Fruit fly (Drosophila melanogaster) whole organism, wandering third instar larva: ENCODE measurements around the gene noi.

Experiments used
- Abd-B ChIP-seq: fragments of >200 bp; optimal IDR thresholded peaks from 2 replicates; lab custom pipeline; 2017; ENCODE audit warnings: missing biosample characterization, missing genetic modification characterization
- CG32264 ChIP-seq: fragments of 200-800 bp; sonication (Bioruptor generic); optimal IDR thresholded peaks from 2 replicates; lab custom pipeline; 2016; ENCODE audit warnings: missing biosample characterization, missing genetic modification characterization
- CG9705 ChIP-seq: fragments of 200-800 bp; sonication (Bioruptor generic); optimal IDR thresholded peaks from 2 replicates; lab custom pipeline; 2018; ENCODE audit warnings: missing biosample characterization, mild to moderate bottlenecking, missing genetic modification characterization
- HLH106 ChIP-seq: fragments of 200-800 bp; optimal IDR thresholded peaks from 3 replicates; lab custom pipeline; 2019; ENCODE audit warnings: missing biosample characterization, mild to moderate bottlenecking, missing genetic modification characterization, moderate library complexity
- Mio ChIP-seq: sonication (Bioruptor generic); optimal IDR thresholded peaks from 2 replicates; lab custom pipeline; 2016; ENCODE audit warnings: missing biosample characterization, missing genetic modification characterization
- OdsH ChIP-seq: fragments of 200-800 bp; sonication (Bioruptor generic); optimal IDR thresholded peaks from 2 replicates; lab custom pipeline; 2016; ENCODE audit warnings: missing biosample characterization, mild to moderate bottlenecking, missing genetic modification characterization
- Vsx2 ChIP-seq: fragments of 200-300, 225-300 bp; sonication (Bioruptor generic); optimal IDR thresholded peaks from 2 replicates; lab custom pipeline; 2018; ENCODE audit warnings: missing biosample characterization, missing genetic modification characterization; ENCODE audit not compliant: partially characterized antibody
- brk ChIP-seq: fragments of 200-800 bp; sonication (Bioruptor generic); optimal IDR thresholded peaks from 2 replicates; lab custom pipeline; 2016; ENCODE audit warnings: missing biosample characterization, mild to moderate bottlenecking, missing genetic modification characterization
- h ChIP-seq: fragments of 200-800 bp; sonication (Bioruptor generic); optimal IDR thresholded peaks from 3 replicates; lab custom pipeline; 2016; ENCODE audit warnings: missing biosample characterization, mild to moderate bottlenecking, missing genetic modification characterization
- lola ChIP-seq: fragments of >200 bp; optimal IDR thresholded peaks from 2 replicates; lab custom pipeline; 2017; ENCODE audit warnings: missing biosample characterization, missing genetic modification characterization
- pan ChIP-seq: fragments of >200 bp; optimal IDR thresholded peaks from 2 replicates; lab custom pipeline; 2017
- psq ChIP-seq: fragments of 200-800 bp; sonication (Bioruptor generic); optimal IDR thresholded peaks from 3 replicates; lab custom pipeline; 2017; ENCODE audit warnings: missing biosample characterization, mild to moderate bottlenecking, missing genetic modification characterization, moderate library complexity
- usp ChIP-seq: fragments of >200 bp; optimal IDR thresholded peaks from 2 replicates; lab custom pipeline; 2017; ENCODE audit warnings: missing biosample characterization, missing genetic modification characterization

dm6 chr3R:5550452-5550851 lies 40.8 kb downstream of the noi start:
- TF ChIP-seq Abd-B (GFP tag; lab: Kevin White, UChicago) (no peak), usp (GFP tag; lab: Kevin White, UChicago) (no peak), brk (no peak), psq (GFP tag; lab: Kevin White, UChicago) (no peak), Mio (GFP tag; lab: Kevin White, UChicago) (no peak), OdsH (GFP tag; lab: Kevin White, UChicago) (no peak), Vsx2 (GFP tag; lab: Kevin White, UChicago) (no peak), lola (GFP tag; lab: Kevin White, UChicago) (no peak), h (GFP tag; lab: Kevin White, UChicago) (no peak), pan (lab: Kevin White, UChicago) (no peak), CG9705 (no peak), HLH106 (tag; lab: Kevin White, UChicago) (no peak), CG32264 (GFP tag; lab: Kevin White, UChicago) (no peak)
